Worm (Caenorhabditis elegans): Measurements from ENCODE around the gene srlf-24.

Gene srlf-24

DNA sequence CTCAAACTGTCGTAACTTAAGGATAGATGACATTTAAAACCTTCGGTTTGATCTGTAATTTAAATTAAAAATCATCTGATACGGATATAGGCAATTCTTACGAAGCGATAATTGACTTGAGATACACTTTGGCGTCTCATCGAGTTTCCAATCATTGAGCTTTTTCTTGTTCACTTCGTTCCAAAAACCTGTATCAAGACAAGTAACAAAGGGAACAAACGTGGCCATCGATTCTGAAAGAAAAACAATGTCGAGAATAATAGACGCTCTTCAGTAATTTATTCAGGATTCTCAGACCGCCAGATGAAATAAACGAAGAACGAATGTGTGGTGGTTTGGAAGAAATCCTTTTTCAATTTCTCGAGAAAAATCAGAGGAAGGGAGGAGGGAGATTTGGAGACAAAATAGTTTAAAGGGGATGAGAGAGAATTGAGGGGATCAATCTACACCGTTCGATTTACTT, 24.8 kb downstream of the srlf-24 start, which contains the start of gene atg-7:
Gene atg-7 (minus strand): TSS at position 233 of the 463 bp plus-strand sequence.
- TF ChIP-seq attf-4 (tag; optimal IDR thresholded peaks at IDR 0.05): no peak
- no peak for TF ChIP-seq ceh-82 (tag; optimal IDR thresholded peaks at IDR 0.05)
- no peak for TF ChIP-seq nhr-28 (tag; optimal IDR thresholded peaks at IDR 0.05)
- no peak for TF ChIP-seq nhr-41 (GFP tag; IDR thresholded peaks at IDR 0.05)
- 0 out of 2 replicates have a peak, but pooled peaks have one; percentile 25 for TF ChIP-seq ctbp-1 (GFP tag; IDR thresholded peaks at IDR 0.05)
- peak; percentile 70 for TF ChIP-seq spr-3 (GFP tag; optimal IDR thresholded peaks at IDR 0.05)
- TF ChIP-seq lin-29 (GFP tag; IDR thresholded peaks at IDR 0.05): peak; percentile 22; the same call in 1 of the 2 replicates
- TF ChIP-seq F37D6.2 (tag; optimal IDR thresholded peaks at IDR 0.05): no peak
- no peak for TF ChIP-seq rbr-2 (tag; optimal IDR thresholded peaks at IDR 0.05)
- TF ChIP-seq nhr-102 (tag; optimal IDR thresholded peaks at IDR 0.05): peak; percentile 17
- TF ChIP-seq nhr-10 (tag; optimal IDR thresholded peaks at IDR 0.05): no peak
- no peak for TF ChIP-seq unc-39 (tag; optimal IDR thresholded peaks at IDR 0.05)
- no peak for TF ChIP-seq pqm-1 (tag; optimal IDR thresholded peaks at IDR 0.05)
- TF ChIP-seq lin-38 (GFP tag; IDR thresholded peaks at IDR 0.05): 0 out of 2 replicates have a peak, but pooled peaks have one; percentile 24
- no peak for TF ChIP-seq mdt-29 (GFP tag; IDR thresholded peaks at IDR 0.05)
- TF ChIP-seq vab-7 (GFP tag; IDR thresholded peaks at IDR 0.05): no peak
- TF ChIP-seq T20F7.1 (GFP tag; optimal IDR thresholded peaks at IDR 0.05): no peak
- peak in 1 of 2 experiments; percentile 5 for TF ChIP-seq mdl-1 (tag; optimal IDR thresholded peaks at IDR 0.05)
- peak; percentile 13; the same call in 1 of the 2 replicates for TF ChIP-seq dmd-6 (GFP tag; IDR thresholded peaks at IDR 0.05)
- TF ChIP-seq daf-16 (GFP tag; optimal IDR thresholded peaks at IDR 0.05): no peak
- peak; percentile 51 for TF ChIP-seq daf-16 (tag; optimal IDR thresholded peaks at IDR 0.05)
- TF ChIP-seq dpl-1 (GFP tag; optimal IDR thresholded peaks at IDR 0.05): no peak
- no peak for TF ChIP-seq Y5F2A.4 (GFP tag; optimal IDR thresholded peaks at IDR 0.05)
- no peak for TF ChIP-seq snpc-1.2 (GFP tag; IDR thresholded peaks at IDR 0.05)
- no peak for TF ChIP-seq mep-1 (tag; optimal IDR thresholded peaks at IDR 0.05)
- TF ChIP-seq dmd-9 (GFP tag; IDR thresholded peaks at IDR 0.05): no peak
- TF ChIP-seq zip-2 (tag; optimal IDR thresholded peaks at IDR 0.05): peak; percentile 44
- peak; percentile 23; the same call in 1 of the 2 replicates for TF ChIP-seq php-3 (GFP tag; IDR thresholded peaks at IDR 0.05)
- no peak for TF ChIP-seq lir-3 (tag; optimal IDR thresholded peaks at IDR 0.05)
- peak; percentile 83 for TF ChIP-seq ama-1 (optimal IDR thresholded peaks at IDR 0.05)
- TF ChIP-seq madf-9 (GFP tag; conservative IDR thresholded peaks at IDR 0.05): no peak
- no peak for TF ChIP-seq skn-1 (tag; optimal IDR thresholded peaks at IDR 0.05)
- TF ChIP-seq madf-5 (GFP tag; IDR thresholded peaks at IDR 0.05): no peak
- peak in 1 of 2 experiments; percentile 10 for TF ChIP-seq hif-1 (tag; optimal IDR thresholded peaks at IDR 0.05)
- TF ChIP-seq nhr-25 (tag; optimal IDR thresholded peaks at IDR 0.05; ENCODE audit: borderline replicate concordance, insufficient read depth): no peak
- no peak for TF ChIP-seq daf-19 (GFP tag; conservative IDR thresholded peaks at IDR 0.05)
- TF ChIP-seq duxl-1 (tag; optimal IDR thresholded peaks at IDR 0.05; ENCODE audit: poor library complexity): no peak
- peak; percentile 25 for TF ChIP-seq gei-8 (GFP tag; optimal IDR thresholded peaks at IDR 0.05)
- TF ChIP-seq zag-1 (tag; optimal IDR thresholded peaks at IDR 0.05): no peak
- TF ChIP-seq ztf-11 (tag; optimal IDR thresholded peaks at IDR 0.05): no peak
- TF ChIP-seq mxl-3 (GFP tag; optimal IDR thresholded peaks at IDR 0.05): no peak
- peak in 1 of 2 experiments; percentile 21 for TF ChIP-seq lsy-2 (tag; optimal IDR thresholded peaks at IDR 0.05)
- TF ChIP-seq zfp-3 (GFP tag; conservative IDR thresholded peaks at IDR 0.05): peak; percentile 69; the same call in 1 of the 2 replicates
- no peak for TF ChIP-seq arid-1 (GFP tag; conservative IDR thresholded peaks at IDR 0.05)
- TF ChIP-seq ceh-44 (GFP tag; IDR thresholded peaks at IDR 0.05): no peak
- TF ChIP-seq mes-2 (tag; optimal IDR thresholded peaks at IDR 0.05; ENCODE audit: poor library complexity, severe bottlenecking): no peak
- TF ChIP-seq unc-62 (GFP tag; optimal IDR thresholded peaks at IDR 0.05 in 1 of 2): peak in 1 of 2 experiments; percentile 77
- no peak for TF ChIP-seq unc-62 (tag; optimal IDR thresholded peaks at IDR 0.05)
- peak; percentile 71 for TF ChIP-seq T26A8.4 (GFP tag; IDR thresholded peaks at IDR 0.05)
- no peak for TF ChIP-seq hlh-30 (tag; optimal IDR thresholded peaks at IDR 0.05; ENCODE audit: insufficient read depth)
- peak; percentile 61 for TF ChIP-seq dve-1 (tag; optimal IDR thresholded peaks at IDR 0.05; ENCODE audit: insufficient read depth)
